Fruit fly (Drosophila melanogaster) whole organism, prepupa: ENCODE measurements around the gene pico.

Source experiments
- Blimp-1 ChIP-seq: fragments of 200-800 bp; sonication (Bioruptor generic); optimal IDR thresholded peaks from 3 replicates; lab custom pipeline; 2017; ENCODE audit warnings: missing biosample characterization, missing genetic modification characterization, mild to moderate bottlenecking, moderate library complexity, missing genetic modification reagents
- CG10631 ChIP-seq: fragments of 200-800 bp; sonication (Bioruptor generic); optimal IDR thresholded peaks from 2 replicates; lab custom pipeline; 2016; ENCODE audit warnings: missing biosample characterization, missing genetic modification characterization
- CG11294 ChIP-seq: fragments of 200-800 bp; sonication (Bioruptor generic); IDR thresholded peaks from 2 replicates; pipeline ENCODE4 v1.3.6; 2022; ENCODE audit warnings: missing biosample characterization, missing genetic modification characterization
- CG11902 ChIP-seq: fragments of 200-800 bp; sonication (Bioruptor generic); optimal IDR thresholded peaks from 3 replicates; lab custom pipeline; 2016; ENCODE audit warnings: missing biosample characterization, missing genetic modification characterization
- CG15336 ChIP-seq: fragments of 200-800 bp; sonication (Bioruptor generic); IDR thresholded peaks from 2 replicates; pipeline ENCODE4 v1.3.6; 2022; ENCODE audit warnings: missing biosample characterization, missing genetic modification characterization
- CG32006 ChIP-seq: fragments of 200-800 bp; sonication (Bioruptor generic); optimal IDR thresholded peaks from 3 replicates; lab custom pipeline; 2017; ENCODE audit warnings: missing biosample characterization, mild to moderate bottlenecking, missing genetic modification characterization
- CG3919 ChIP-seq: fragments of 200-800 bp; sonication (Bioruptor generic); optimal IDR thresholded peaks from 3 replicates; lab custom pipeline; 2016; ENCODE audit warnings: missing biosample characterization, missing genetic modification characterization
- CG4318 ChIP-seq: fragments of 200-800 bp; sonication (Bioruptor generic); optimal IDR thresholded peaks from 3 replicates; lab custom pipeline; 2017; ENCODE audit warnings: missing biosample characterization, mild to moderate bottlenecking, missing genetic modification characterization
- CG6163 ChIP-seq: fragments of 200-800 bp; sonication (Bioruptor generic); IDR thresholded peaks from 3 replicates; pipeline ENCODE4 v1.3.6; 2022; ENCODE audit warnings: missing biosample characterization, missing genetic modification characterization
- CG6276 ChIP-seq: fragments of 200-800 bp; sonication (Bioruptor generic); optimal IDR thresholded peaks from 2 replicates; lab custom pipeline; 2017; ENCODE audit warnings: missing biosample characterization, mild to moderate bottlenecking, missing genetic modification characterization
- CG6792 ChIP-seq: fragments of 200-800 bp; sonication (Bioruptor generic); optimal IDR thresholded peaks from 3 replicates; lab custom pipeline; 2016; ENCODE audit warnings: missing biosample characterization, missing genetic modification characterization
- CG8119 ChIP-seq: fragments of 200-800 bp; sonication (Bioruptor generic); IDR thresholded peaks from 3 replicates; pipeline ENCODE4 v1.3.6; 2022; ENCODE audit warnings: missing biosample characterization, missing genetic modification characterization
- CG8319 ChIP-seq: fragments of 200-800 bp; sonication (Bioruptor generic); optimal IDR thresholded peaks from 3 replicates; lab custom pipeline; 2016; ENCODE audit warnings: missing biosample characterization, missing genetic modification characterization
- CG8632 ChIP-seq: fragments of 200-800 bp; sonication (Bioruptor generic); optimal IDR thresholded peaks from 3 replicates; lab custom pipeline; 2016; ENCODE audit warnings: missing biosample characterization, missing genetic modification characterization
- CG9139 ChIP-seq: fragments of 200-800 bp; sonication (Bioruptor generic); optimal IDR thresholded peaks from 3 replicates; lab custom pipeline; 2017; ENCODE audit warnings: missing biosample characterization, mild to moderate bottlenecking, missing genetic modification characterization
- Eip75B ChIP-seq: fragments of 200-800 bp; sonication (Bioruptor generic); optimal IDR thresholded peaks from 3 replicates; lab custom pipeline; 2016; ENCODE audit warnings: missing biosample characterization, missing genetic modification characterization
- Eip78C ChIP-seq: fragments of 200-800 bp; sonication (Bioruptor generic); peaks from one replicate; lab custom pipeline; 2016; ENCODE audit warnings: missing biosample characterization, missing genetic modification characterization
- Eip93F ChIP-seq: fragments of 200-800 bp; sonication (Bioruptor generic); optimal IDR thresholded peaks from 2 replicates; lab custom pipeline; 2016; ENCODE audit warnings: missing biosample characterization, mild to moderate bottlenecking, missing genetic modification characterization
- Hr38 ChIP-seq: sonication (Bioruptor generic); optimal IDR thresholded peaks from 2 replicates; lab custom pipeline; 2016; ENCODE audit warnings: missing biosample characterization, missing genetic modification characterization
- Hr39 ChIP-seq: fragments of 200-800 bp; sonication (Bioruptor generic); optimal IDR thresholded peaks from 2 replicates; lab custom pipeline; 2016; ENCODE audit warnings: missing biosample characterization, missing genetic modification characterization
- Met ChIP-seq: fragments of 200-800 bp; sonication (Bioruptor generic); optimal IDR thresholded peaks from 3 replicates; lab custom pipeline; 2016; ENCODE audit warnings: missing biosample characterization, missing genetic modification characterization
- OdsH ChIP-seq: fragments of 200-800 bp; sonication (Bioruptor generic); optimal IDR thresholded peaks from 3 replicates; lab custom pipeline; 2016; ENCODE audit warnings: missing biosample characterization, missing genetic modification characterization
- Sox102F ChIP-seq: fragments of 200-800 bp; sonication (Bioruptor generic); optimal IDR thresholded peaks from 2 replicates; lab custom pipeline; 2016; ENCODE audit warnings: missing biosample characterization, mild to moderate bottlenecking, missing genetic modification characterization
- Sox15 ChIP-seq: fragments of 200-800 bp; sonication (Bioruptor generic); optimal IDR thresholded peaks from 3 replicates; lab custom pipeline; 2016; ENCODE audit warnings: missing biosample characterization, missing genetic modification characterization
- achi ChIP-seq: fragments of 200-800 bp; sonication (Bioruptor generic); optimal IDR thresholded peaks from 3 replicates; lab custom pipeline; 2016; ENCODE audit warnings: missing biosample characterization, missing genetic modification characterization
- acj6 ChIP-seq: fragments of 200-800 bp; sonication (Bioruptor generic); optimal IDR thresholded peaks from 3 replicates; lab custom pipeline; 2016; ENCODE audit warnings: missing biosample characterization, missing genetic modification characterization
- dsx ChIP-seq: fragments of 200-800 bp; optimal IDR thresholded peaks from 3 replicates; lab custom pipeline; 2019; ENCODE audit warnings: missing biosample characterization, mild to moderate bottlenecking, missing genetic modification characterization, moderate library complexity; ENCODE audit not compliant: poor library complexity, severe bottlenecking
- esn ChIP-seq: fragments of 200-800 bp; sonication (Bioruptor generic); optimal IDR thresholded peaks from 2 replicates; lab custom pipeline; 2016; ENCODE audit warnings: missing biosample characterization, mild to moderate bottlenecking, missing genetic modification characterization, moderate library complexity
- fkh ChIP-seq: fragments of 200-800 bp; sonication (Bioruptor generic); optimal IDR thresholded peaks from 3 replicates; lab custom pipeline; 2017; ENCODE audit warnings: missing biosample characterization, mild to moderate bottlenecking, missing genetic modification characterization, moderate library complexity
- lz ChIP-seq: fragments of 200-800 bp; sonication (Bioruptor generic); optimal IDR thresholded peaks from 3 replicates; lab custom pipeline; 2016; ENCODE audit warnings: missing biosample characterization, missing genetic modification characterization
- net ChIP-seq: fragments of 200-800 bp; sonication (Bioruptor generic); optimal IDR thresholded peaks from 3 replicates; lab custom pipeline; 2016; ENCODE audit warnings: missing biosample characterization, missing genetic modification characterization
- salr ChIP-seq, 2 experiments: fragments of 200-800 bp; sonication (Bioruptor generic); optimal IDR thresholded peaks; 3 replicates each; lab custom pipeline; 2016 to 2018; ENCODE audit warnings: missing biosample characterization in 2 of 2, missing genetic modification characterization in 2 of 2, mild to moderate bottlenecking in 1 of 2
- ss ChIP-seq, 2 experiments: fragments of 200-800 bp; sonication (Bioruptor generic); optimal IDR thresholded peaks; 2 replicates in 1 of 2; 3 replicates in 1 of 2; lab custom pipeline; 2017 to 2018; ENCODE audit warnings: mild to moderate bottlenecking in 2 of 2, missing biosample characterization in 2 of 2, missing genetic modification characterization in 2 of 2, moderate library complexity in 1 of 2

Gene pico

DNA sequence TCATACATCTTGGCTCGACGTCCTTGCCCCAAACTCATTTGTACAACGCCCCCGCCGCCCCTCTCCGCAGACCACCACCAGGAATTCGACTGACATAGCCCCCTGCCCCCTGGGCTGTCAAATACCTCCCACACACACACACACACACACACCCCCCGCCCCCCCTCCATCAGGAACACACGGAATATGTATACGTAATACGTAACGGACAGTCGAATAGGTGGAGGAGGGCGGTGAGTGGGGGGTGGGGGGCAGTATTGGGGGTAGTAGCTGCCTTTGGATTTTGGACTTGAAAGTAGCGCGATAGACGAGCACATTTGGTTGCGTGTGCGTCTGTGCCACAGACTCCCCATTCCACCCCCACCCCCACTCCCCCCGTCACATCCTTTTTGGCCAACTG is 59.3 kb downstream of the pico start:
- TF ChIP-seq CG6792 (GFP tag; lab: Kevin White, UChicago) (no peak), CG10631 (GFP tag; lab: Kevin White, UChicago) (no peak), CG8119 (GFP tag; lab: Robert Waterston, UW) (no peak), Eip93F (GFP tag; lab: Kevin White, UChicago) (no peak), fkh (GFP tag; lab: Kevin White, UChicago) (no peak), Blimp-1 (no peak), CG32006 (no peak), Eip78C (GFP tag; lab: Kevin White, UChicago) (no peak), Sox15 (GFP tag; lab: Kevin White, UChicago) (no peak), CG4318 (GFP tag; lab: Kevin White, UChicago) (no peak), Eip75B (GFP tag; lab: Kevin White, UChicago) (no peak), CG9139 (GFP tag; lab: Kevin White, UChicago) (no peak), CG6276 (GFP tag; lab: Kevin White, UChicago) (no peak), Sox102F (no peak), acj6 (no peak), Hr39 (GFP tag; lab: Kevin White, UChicago) (no peak), CG8319 (no peak), CG3919 (GFP tag; lab: Kevin White, UChicago) (no peak)

DNA sequence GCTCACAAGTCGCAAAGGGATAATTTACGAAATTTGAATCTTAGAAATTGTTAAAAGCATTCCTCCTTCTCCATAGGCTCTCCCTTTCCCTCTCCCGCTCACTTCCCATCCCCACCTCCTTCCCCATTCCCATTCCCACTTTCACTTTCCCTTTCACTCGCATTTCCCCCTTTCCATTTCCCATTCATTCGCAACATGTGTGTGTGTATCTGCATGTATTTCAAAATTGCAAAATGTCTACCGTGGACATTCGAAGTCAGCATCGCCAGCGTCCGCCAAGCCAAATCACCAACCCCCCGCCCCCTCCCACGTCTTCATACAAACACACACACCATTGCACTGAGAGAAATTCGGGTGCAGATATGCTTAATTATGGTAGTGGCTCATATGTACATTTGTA is 60.0 kb downstream of the pico start:
- TF ChIP-seq lz = no peak

DNA sequence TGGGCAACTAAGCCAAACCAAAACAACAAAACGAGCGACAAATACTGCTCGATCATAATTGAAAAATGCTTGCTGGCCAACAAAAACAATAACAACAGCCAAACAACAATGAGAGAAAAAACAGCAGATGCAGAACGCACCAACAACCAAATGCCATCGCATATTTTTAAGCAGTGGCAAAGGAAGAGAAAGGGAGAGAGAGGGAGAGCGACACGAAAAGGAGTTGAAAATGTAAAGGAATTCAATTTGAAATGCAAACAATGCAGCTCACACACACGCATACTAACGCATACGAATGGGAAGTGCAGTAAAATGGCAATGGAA is 63.3 kb downstream of the pico start:
- no peak for TF ChIP-seq CG8632 (GFP tag; lab: Kevin White, UChicago)
- TF ChIP-seq CG11902 = no peak
- no peak for TF ChIP-seq CG6276 (GFP tag; lab: Kevin White, UChicago)
- no peak for TF ChIP-seq esn (GFP tag; lab: Kevin White, UChicago)
- no peak for TF ChIP-seq CG6792 (GFP tag; lab: Kevin White, UChicago)
- no peak for TF ChIP-seq CG15336 (GFP tag; lab: Robert Waterston, UW)
- no peak for TF ChIP-seq Eip93F (GFP tag; lab: Kevin White, UChicago)
- no peak for TF ChIP-seq Met (GFP tag; lab: Kevin White, UChicago)
- no peak for TF ChIP-seq achi (GFP tag; lab: Kevin White, UChicago)
- TF ChIP-seq OdsH (GFP tag; lab: Kevin White, UChicago) = no peak
- no peak for TF ChIP-seq salr (GFP tag; optimal IDR thresholded peaks at IDR 0.05; lab: Kevin White, UChicago)
- TF ChIP-seq dsx (GFP tag; lab: Kevin White, UChicago) = no peak

DNA sequence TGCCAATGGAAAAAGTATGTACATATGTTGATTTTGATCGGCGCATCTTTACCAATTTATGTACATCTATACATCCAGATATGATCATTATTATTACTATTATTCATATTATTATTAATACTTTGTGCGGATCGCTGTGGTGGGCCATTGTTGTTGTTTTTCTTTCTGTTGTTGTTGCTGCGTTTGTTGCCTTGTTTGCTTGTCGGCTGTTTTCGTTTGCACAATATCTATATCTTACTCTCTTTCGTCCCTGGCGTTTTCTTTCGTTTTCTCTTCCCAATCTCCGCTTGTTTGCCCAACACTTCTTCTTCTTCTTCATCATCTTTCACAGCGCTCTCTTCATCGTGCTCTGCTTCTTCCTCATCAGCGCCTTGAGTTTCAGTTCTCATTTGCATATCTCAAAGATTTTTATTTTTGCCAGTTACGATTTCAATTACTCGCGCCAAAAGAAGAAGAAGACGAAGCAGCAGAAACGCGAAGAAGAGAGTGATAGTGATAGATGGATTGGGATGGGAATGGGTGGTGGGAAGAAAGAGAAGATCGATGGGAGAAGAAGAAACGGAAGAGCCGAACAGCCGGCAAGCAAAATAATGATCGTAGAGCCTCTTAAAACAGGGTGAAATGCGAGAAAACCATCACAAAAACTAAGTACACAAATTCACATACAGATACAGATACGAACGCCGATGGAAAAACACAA is 63.8 kb downstream of the pico start:
- TF ChIP-seq fkh (GFP tag; lab: Kevin White, UChicago) (peak; percentile 65), CG6163 (GFP tag; lab: Robert Waterston, UW) (peak; percentile 36; the same call in 1 of the 3 replicates), Eip78C (GFP tag; lab: Kevin White, UChicago) (peak; percentile 38), CG6792 (GFP tag; lab: Kevin White, UChicago) (no peak)

DNA sequence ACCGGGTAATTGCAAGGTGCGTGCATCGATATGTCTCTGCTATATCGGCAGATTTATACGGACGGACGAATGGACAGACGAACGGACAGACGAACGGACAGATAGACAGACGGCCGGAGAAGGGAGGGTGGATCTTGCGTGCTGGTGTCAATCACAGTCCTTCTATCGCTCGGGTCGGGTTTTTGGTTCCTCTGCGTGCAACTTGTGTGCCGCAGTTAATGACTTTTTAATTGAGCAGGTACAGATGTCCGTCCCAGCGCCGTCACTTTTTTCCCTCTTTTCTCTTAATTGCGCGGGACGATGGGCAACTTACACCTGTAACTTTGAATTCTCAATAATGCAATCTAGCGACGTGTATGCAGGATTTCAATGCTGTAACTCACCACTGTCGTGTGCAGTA is 65.0 kb downstream of the pico start:
- TF ChIP-seq ss (GFP tag; optimal IDR thresholded peaks at IDR 0.05; lab: Kevin White, UChicago) = peak in 1 of 2 experiments; percentile 85
- TF ChIP-seq Hr38 (GFP tag; lab: Kevin White, UChicago) = no peak
- TF ChIP-seq net (GFP tag; lab: Kevin White, UChicago) = no peak
- no peak for TF ChIP-seq CG8319
- no peak for TF ChIP-seq CG11294 (GFP tag; lab: Robert Waterston, UW)
